Worm (Caenorhabditis elegans) whole organism, L4 larva: ENCODE data around the gene lhpp-1.

ENCODE experiments used
- ceh-28 ChIP-seq: fragments of 150-350 bp; optimal IDR thresholded peaks from 2 replicates; lab custom pipeline; 2014; ENCODE audit warnings: missing biosample characterization, missing genetic modification reagents, missing genetic modification characterization
- ceh-32 ChIP-seq: sonication (generic microtip); optimal IDR thresholded peaks from 2 replicates; lab custom pipeline; 2016; ENCODE audit warnings: mild to moderate bottlenecking, missing genetic modification characterization, missing compliant biosample characterization; ENCODE audit not compliant: poor library complexity
- daf-8 ChIP-seq: fragments of 200-800 bp; sonication (Bioruptor generic); IDR thresholded peaks from 2 replicates; pipeline ENCODE4 v1.3.6; 2022; ENCODE audit warnings: missing genetic modification characterization, missing compliant biosample characterization
- egl-43 ChIP-seq: fragments of 200-800 bp; sonication (Bioruptor generic); IDR thresholded peaks from 2 replicates; pipeline ENCODE4 v1.3.6; 2022; ENCODE audit warnings: missing genetic modification reagents, missing genetic modification characterization, missing compliant biosample characterization
- fkh-10 ChIP-seq: fragments of 150-350 bp; optimal IDR thresholded peaks from 2 replicates; lab custom pipeline; 2014; ENCODE audit warnings: missing biosample characterization, missing genetic modification reagents, missing genetic modification characterization
- lin-13 ChIP-seq: fragments of 150-350 bp; optimal IDR thresholded peaks from 2 replicates; lab custom pipeline; 2014; ENCODE audit warnings: missing biosample characterization, missing genetic modification reagents, missing genetic modification characterization
- lin-39 ChIP-seq: fragments of 150-350 bp; optimal IDR thresholded peaks from 2 replicates; lab custom pipeline; 2014; ENCODE audit warnings: missing biosample characterization, missing genetic modification reagents, missing genetic modification characterization
- nhr-111 ChIP-seq: fragments of 200-800 bp; sonication (Bioruptor generic); optimal IDR thresholded peaks from 2 replicates; lab custom pipeline; 2018; ENCODE audit warnings: mild to moderate bottlenecking, missing genetic modification characterization, missing compliant biosample characterization
- nhr-41 ChIP-seq: fragments of 200-800 bp; sonication (Bioruptor generic); IDR thresholded peaks from 2 replicates; pipeline ENCODE4 v1.3.6; 2022; ENCODE audit warnings: missing genetic modification reagents, missing genetic modification characterization, missing compliant biosample characterization
- pha-4 ChIP-seq, 2 experiments: fragments of 150-350 bp in 1 of 2; fragments of 200-800 bp in 1 of 2; sonication (Bioruptor generic) in 1 of 2; IDR thresholded peaks in 1 of 2; optimal IDR thresholded peaks in 1 of 2; 2 replicates each; pipeline versions ENCODE4 v1.3.6 to Lab custom; 2014 to 2022; ENCODE audit warnings: missing genetic modification characterization in 2 of 2, missing genetic modification reagents in 2 of 2, missing biosample characterization in 1 of 2, missing compliant biosample characterization in 1 of 2
- snpc-4 ChIP-seq: fragments of 150-350 bp; optimal IDR thresholded peaks from 2 replicates; lab custom pipeline; 2014; ENCODE audit warnings: missing biosample characterization, missing genetic modification characterization
- spr-3 ChIP-seq: fragments of 200-800 bp; sonication (Bioruptor generic); optimal IDR thresholded peaks from 2 replicates; lab custom pipeline; 2018; ENCODE audit warnings: mild to moderate bottlenecking, missing genetic modification characterization, missing compliant biosample characterization
- unc-62 ChIP-seq, 3 experiments: fragments of 150-350 bp in 1 of 3; sonication (generic microtip); optimal IDR thresholded peaks in 2 of 3; peaks in 1 of 3; 1 replicate in 1 of 3; 2 replicates in 2 of 3; lab custom pipeline; 2014 to 2017; ENCODE audit warnings: missing biosample characterization in 3 of 3, missing genetic modification characterization in 3 of 3, missing genetic modification reagents in 3 of 3, missing genotype in 1 of 3
- ztf-11 ChIP-seq: fragments of 150-350 bp; optimal IDR thresholded peaks from 2 replicates; lab custom pipeline; 2014; ENCODE audit warnings: missing biosample characterization, missing genetic modification characterization

DNA sequence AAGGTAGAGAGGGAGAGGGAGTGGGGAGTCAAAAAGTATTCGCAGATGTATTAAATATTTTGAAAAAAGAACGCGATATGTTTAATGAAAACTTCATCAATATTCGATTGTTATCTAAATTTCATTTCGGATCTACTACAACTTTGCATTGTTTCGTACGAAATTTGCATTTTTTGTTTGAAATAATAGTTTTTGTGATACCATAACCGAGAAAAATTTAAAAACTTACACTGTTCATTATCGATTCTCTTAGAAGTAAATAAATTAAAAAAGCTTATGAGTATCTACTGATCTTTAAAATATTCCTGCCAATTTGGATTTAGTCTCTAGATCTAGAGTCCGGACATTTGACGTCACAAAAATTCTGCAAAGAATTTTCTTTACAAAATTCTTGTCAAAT lies 31.3 kb downstream of the lhpp-1 start, which contains the start of gene R07B7.9:
- TF ChIP-seq pha-4 (GFP tag; IDR thresholded peaks at IDR 0.05; lab: Robert Waterston, UW) (no peak), pha-4 (tag; optimal IDR thresholded peaks at IDR 0.05; lab: Kevin White, UChicago) (no peak), ceh-28 (no peak), fkh-10 (GFP tag; lab: Kevin White, UChicago) (no peak), unc-62 (GFP tag; optimal IDR thresholded peaks at IDR 0.05 in 1 of 2; lab: Kevin White, UChicago) (no peak), unc-62 (tag; optimal IDR thresholded peaks at IDR 0.05; lab: Kevin White, UChicago) (no peak), lin-39 (tag; lab: Kevin White, UChicago) (no peak), nhr-111 (GFP tag; lab: Kevin White, UChicago) (no peak), daf-8 (GFP tag; lab: Robert Waterston, UW) (no peak), snpc-4 (tag; lab: Kevin White, UChicago) (no peak), ztf-11 (no peak), nhr-41 (GFP tag; lab: Robert Waterston, UW) (no peak), spr-3 (GFP tag; lab: Kevin White, UChicago) (no peak), egl-43 (GFP tag; lab: Robert Waterston, UW) (no peak), ceh-32 (tag; lab: Kevin White, UChicago) (no peak), lin-13 (GFP tag; lab: Kevin White, UChicago) (no peak)
